Worm (Caenorhabditis elegans) whole organism, young adult: ENCODE data around the gene cdh-9.

ENCODE experiments used
- C17E4.6 ChIP-seq: fragments of 200-800 bp; sonication (Bioruptor generic); IDR thresholded peaks from 2 replicates; pipeline ENCODE4 v1.3.6; 2022; ENCODE audit warnings: missing genetic modification reagents, missing genetic modification characterization, missing compliant biosample characterization
- F22D6.2 ChIP-seq: sonication (generic microtip); optimal IDR thresholded peaks from 2 replicates; lab custom pipeline; 2016; ENCODE audit warnings: mild to moderate bottlenecking, missing genetic modification characterization, missing compliant biosample characterization
- F37B4.10 ChIP-seq: fragments of 200-800 bp; sonication (Bioruptor generic); IDR thresholded peaks from 2 replicates; pipeline ENCODE4 v1.3.6; 2022; ENCODE audit warnings: missing genetic modification characterization, missing compliant biosample characterization
- T07F8.4 ChIP-seq: sonication (generic microtip); optimal IDR thresholded peaks from 2 replicates; lab custom pipeline; 2016; ENCODE audit warnings: mild to moderate bottlenecking, missing genetic modification characterization, moderate library complexity, missing compliant biosample characterization
- Y67H2A.10 ChIP-seq: fragments of 200-800 bp; sonication (Bioruptor generic); conservative IDR thresholded peaks from 2 replicates; pipeline ENCODE4 v1.3.6; 2022; ENCODE audit warnings: missing genetic modification reagents, missing genetic modification characterization, missing compliant biosample characterization
- Y95B8A.8 ChIP-seq: fragments of 200-800 bp; sonication (Bioruptor generic); IDR thresholded peaks from 2 replicates; pipeline ENCODE4 v1.3.6; 2022; ENCODE audit warnings: missing genetic modification reagents, missing genetic modification characterization, missing compliant biosample characterization
- ama-1 ChIP-seq, 3 experiments: fragments of 150-350 bp in 1 of 3; sonication (generic microtip) in 2 of 3; optimal IDR thresholded peaks; 2 replicates each; lab custom pipeline; 2014 to 2018; ENCODE audit warnings: missing biosample characterization in 2 of 3, missing genetic modification characterization in 2 of 3, missing genetic modification reagents in 2 of 3
- aptf-3 ChIP-seq: fragments of 200-800 bp; sonication (Bioruptor generic); IDR thresholded peaks from 2 replicates; pipeline ENCODE4 v1.3.6; 2022; ENCODE audit warnings: missing genetic modification characterization, missing compliant biosample characterization
- atf-7 ChIP-seq: sonication (generic microtip); optimal IDR thresholded peaks from 2 replicates; lab custom pipeline; 2017; ENCODE audit warnings: mild to moderate bottlenecking, missing genetic modification characterization, missing compliant biosample characterization
- attf-3 ChIP-seq: fragments of 200-800 bp; sonication (Bioruptor generic); conservative IDR thresholded peaks from 2 replicates; pipeline ENCODE4 v1.3.6; 2022; ENCODE audit warnings: missing genetic modification reagents, missing genetic modification characterization, missing compliant biosample characterization
- attf-6 ChIP-seq: fragments of 200-800 bp; sonication (Bioruptor generic); IDR thresholded peaks from 2 replicates; pipeline ENCODE4 v1.3.6; 2022; ENCODE audit warnings: missing genetic modification reagents, missing genetic modification characterization, missing compliant biosample characterization
- ceh-100 ChIP-seq: fragments of 200-800 bp; sonication (Bioruptor generic); IDR thresholded peaks from 2 replicates; pipeline ENCODE4 v1.3.6; 2022; ENCODE audit warnings: missing genetic modification reagents, missing genetic modification characterization, missing compliant biosample characterization
- ceh-27 ChIP-seq: fragments of 200-800 bp; sonication (Bioruptor generic); optimal IDR thresholded peaks from 2 replicates; lab custom pipeline; 2018; ENCODE audit warnings: mild to moderate bottlenecking, missing genetic modification characterization, moderate library complexity, missing compliant biosample characterization
- die-1 ChIP-seq: sonication (generic microtip); optimal IDR thresholded peaks from 2 replicates; lab custom pipeline; 2016; ENCODE audit warnings: missing genotype, mild to moderate bottlenecking, missing genetic modification characterization, missing compliant biosample characterization
- dpff-1 ChIP-seq: sonication (generic microtip); optimal IDR thresholded peaks from 2 replicates; lab custom pipeline; 2017; ENCODE audit warnings: mild to moderate bottlenecking, missing genetic modification characterization, missing compliant biosample characterization
- egl-44 ChIP-seq: fragments of 200-800 bp; sonication (Bioruptor generic); IDR thresholded peaks from 2 replicates; pipeline ENCODE4 v1.3.6; 2022; ENCODE audit warnings: missing genetic modification reagents, missing genetic modification characterization, missing compliant biosample characterization
- ekl-4 ChIP-seq: fragments of 200-800 bp; sonication (Bioruptor generic); IDR thresholded peaks from 2 replicates; pipeline ENCODE4 v1.3.6; 2022; ENCODE audit warnings: missing genetic modification reagents, missing genetic modification characterization, missing compliant biosample characterization
- gei-17 ChIP-seq: fragments of 200-800 bp; sonication (Bioruptor generic); optimal IDR thresholded peaks from 2 replicates; lab custom pipeline; 2018; ENCODE audit warnings: mild to moderate bottlenecking, missing genetic modification characterization, missing compliant biosample characterization
- him-1 ChIP-seq: sonication (generic microtip); optimal IDR thresholded peaks from 2 replicates; lab custom pipeline; 2016; ENCODE audit warnings: missing genotype, missing genetic modification reagents, missing genetic modification characterization, missing compliant biosample characterization
- hlh-12 ChIP-seq: sonication (generic microtip); optimal IDR thresholded peaks from 2 replicates; lab custom pipeline; 2016; ENCODE audit warnings: missing genetic modification characterization, missing compliant biosample characterization
- hlh-26 ChIP-seq: fragments of 200-800 bp; sonication (Bioruptor generic); conservative IDR thresholded peaks from 2 replicates; pipeline ENCODE4 v1.3.6; 2022; ENCODE audit warnings: missing genetic modification reagents, missing genetic modification characterization, missing compliant biosample characterization
- hmg-1.2 ChIP-seq: fragments of 200-800 bp; sonication (Bioruptor generic); IDR thresholded peaks from 2 replicates; pipeline ENCODE4 v1.3.6; 2022; ENCODE audit warnings: missing genetic modification reagents, missing genetic modification characterization, missing compliant biosample characterization
- hrde-1 ChIP-seq: sonication (generic microtip); optimal IDR thresholded peaks from 2 replicates; lab custom pipeline; 2016; ENCODE audit warnings: missing genetic modification characterization, mild to moderate bottlenecking, missing compliant biosample characterization, moderate library complexity, missing genotype, missing genetic modification reagents, borderline replicate concordance
- let-607 ChIP-seq, 2 experiments: fragments of 200-800 bp in 1 of 2; sonication (Bioruptor generic) in 1 of 2; sonication (generic microtip) in 1 of 2; optimal IDR thresholded peaks; 2 replicates each; lab custom pipeline; 2016 to 2018; ENCODE audit warnings: mild to moderate bottlenecking in 2 of 2, missing compliant biosample characterization in 2 of 2, missing genetic modification characterization in 2 of 2, moderate library complexity in 2 of 2, missing genotype in 1 of 2
- lin-54 ChIP-seq: fragments of 200-800 bp; sonication (Bioruptor generic); optimal IDR thresholded peaks from 2 replicates; lab custom pipeline; 2018; ENCODE audit warnings: mild to moderate bottlenecking, missing genetic modification characterization, missing compliant biosample characterization
- lsy-27 ChIP-seq: sonication (generic microtip); optimal IDR thresholded peaks from 2 replicates; lab custom pipeline; 2017; ENCODE audit warnings: missing genetic modification characterization, mild to moderate bottlenecking, missing compliant biosample characterization, antibody characterized with exemption, missing genotype, borderline replicate concordance; ENCODE audit not compliant: insufficient read depth
- madf-3 ChIP-seq: fragments of 200-800 bp; sonication (Bioruptor generic); IDR thresholded peaks from 2 replicates; pipeline ENCODE4 v1.3.6; 2022; ENCODE audit warnings: missing genetic modification reagents, missing genetic modification characterization, missing compliant biosample characterization
- madf-8 ChIP-seq: fragments of 200-800 bp; sonication (Bioruptor generic); conservative IDR thresholded peaks from 2 replicates; pipeline ENCODE4 v1.3.6; 2022; ENCODE audit warnings: missing genetic modification reagents, missing genetic modification characterization, missing compliant biosample characterization
- nfya-1 ChIP-seq: sonication (generic microtip); optimal IDR thresholded peaks from 2 replicates; lab custom pipeline; 2017; ENCODE audit warnings: antibody characterized with exemption, missing compliant biosample characterization, missing genetic modification characterization, borderline replicate concordance; ENCODE audit not compliant: insufficient read depth
- nfya-2 ChIP-seq: fragments of 200-800 bp; sonication (Bioruptor generic); IDR thresholded peaks from 2 replicates; pipeline ENCODE4 v1.3.6; 2022; ENCODE audit warnings: missing genetic modification reagents, missing genetic modification characterization, missing compliant biosample characterization
- nhr-80 ChIP-seq: sonication (generic microtip); optimal IDR thresholded peaks from 2 replicates; lab custom pipeline; 2016; ENCODE audit warnings: missing genetic modification characterization, missing compliant biosample characterization
- pbrm-1 ChIP-seq: fragments of 200-800 bp; sonication (Bioruptor generic); IDR thresholded peaks from 2 replicates; pipeline ENCODE4 v1.3.6; 2022; ENCODE audit warnings: missing genetic modification reagents, missing genetic modification characterization, missing compliant biosample characterization
- rcor-1 ChIP-seq: fragments of 200-800 bp; sonication (Bioruptor generic); IDR thresholded peaks from 2 replicates; pipeline ENCODE4 v1.3.6; 2022; ENCODE audit warnings: missing genetic modification reagents, missing genetic modification characterization, missing compliant biosample characterization
- repo-1 ChIP-seq: sonication (generic microtip); optimal IDR thresholded peaks from 2 replicates; lab custom pipeline; 2017; ENCODE audit warnings: mild to moderate bottlenecking, missing genetic modification characterization, missing compliant biosample characterization
- sea-2 ChIP-seq: fragments of 200-800 bp; sonication (Bioruptor generic); IDR thresholded peaks from 2 replicates; pipeline ENCODE4 v1.3.6; 2022; ENCODE audit warnings: missing genetic modification characterization, missing compliant biosample characterization
- snpc-1.1 ChIP-seq: sonication (generic microtip); optimal IDR thresholded peaks from 2 replicates; lab custom pipeline; 2017; ENCODE audit warnings: missing genetic modification characterization, mild to moderate bottlenecking, missing compliant biosample characterization, antibody characterized with exemption, moderate library complexity, missing genotype, missing genetic modification reagents; ENCODE audit not compliant: insufficient read depth
- snpc-1.3 ChIP-seq: sonication (generic microtip); optimal IDR thresholded peaks from 2 replicates; lab custom pipeline; 2017; ENCODE audit warnings: missing genetic modification characterization, mild to moderate bottlenecking, missing compliant biosample characterization, antibody characterized with exemption, moderate library complexity, missing genotype, missing genetic modification reagents; ENCODE audit not compliant: insufficient read depth
- snpc-3.4 ChIP-seq: sonication (generic microtip); optimal IDR thresholded peaks from 2 replicates; lab custom pipeline; 2017; ENCODE audit warnings: missing genetic modification characterization, mild to moderate bottlenecking, missing compliant biosample characterization, antibody characterized with exemption, moderate library complexity, missing genotype, missing genetic modification reagents
- snpc-4 ChIP-seq, 5 experiments: fragments of 150-350 bp in 1 of 5; sonication (generic microtip) in 4 of 5; optimal IDR thresholded peaks; 2 replicates each; lab custom pipeline; 2014 to 2018; ENCODE audit warnings: missing genetic modification characterization in 5 of 5, missing biosample characterization in 3 of 5, antibody characterized with exemption in 2 of 5, mild to moderate bottlenecking in 2 of 5, missing compliant biosample characterization in 2 of 5, missing genotype in 2 of 5, moderate library complexity in 2 of 5, missing genetic modification reagents in 1 of 5
- somi-1 ChIP-seq: fragments of 200-800 bp; sonication (Bioruptor generic); optimal IDR thresholded peaks from 2 replicates; lab custom pipeline; 2018; ENCODE audit warnings: mild to moderate bottlenecking, missing genetic modification characterization, missing compliant biosample characterization
- tbp1 ChIP-seq: fragments of 200-800 bp; sonication (Bioruptor generic); optimal IDR thresholded peaks from 2 replicates; lab custom pipeline; 2018; ENCODE audit warnings: mild to moderate bottlenecking, missing genetic modification characterization, missing compliant biosample characterization
- tlf-1 ChIP-seq: fragments of 200-800 bp; sonication (Bioruptor generic); optimal IDR thresholded peaks from 2 replicates; lab custom pipeline; 2018; ENCODE audit warnings: mild to moderate bottlenecking, missing genetic modification characterization, missing compliant biosample characterization
- xnd-1 ChIP-seq: sonication (generic microtip); optimal IDR thresholded peaks from 2 replicates; lab custom pipeline; 2016; ENCODE audit warnings: missing genotype, missing genetic modification reagents, missing genetic modification characterization, missing compliant biosample characterization
- zfh-2 ChIP-seq: fragments of 200-800 bp; sonication (Bioruptor generic); conservative IDR thresholded peaks from 2 replicates; pipeline ENCODE4 v1.3.6; 2022; ENCODE audit warnings: missing genetic modification reagents, missing genetic modification characterization, missing compliant biosample characterization
- ztf-26 ChIP-seq: sonication (generic microtip); optimal IDR thresholded peaks from 2 replicates; lab custom pipeline; 2017; ENCODE audit warnings: missing genetic modification characterization, missing compliant biosample characterization
- ztf-6 ChIP-seq: fragments of 200-800 bp; sonication (Bioruptor generic); IDR thresholded peaks from 2 replicates; pipeline ENCODE4 v1.3.6; 2022; ENCODE audit warnings: missing genetic modification reagents, missing genetic modification characterization, missing compliant biosample characterization

cdh-9 gene

DNA sequence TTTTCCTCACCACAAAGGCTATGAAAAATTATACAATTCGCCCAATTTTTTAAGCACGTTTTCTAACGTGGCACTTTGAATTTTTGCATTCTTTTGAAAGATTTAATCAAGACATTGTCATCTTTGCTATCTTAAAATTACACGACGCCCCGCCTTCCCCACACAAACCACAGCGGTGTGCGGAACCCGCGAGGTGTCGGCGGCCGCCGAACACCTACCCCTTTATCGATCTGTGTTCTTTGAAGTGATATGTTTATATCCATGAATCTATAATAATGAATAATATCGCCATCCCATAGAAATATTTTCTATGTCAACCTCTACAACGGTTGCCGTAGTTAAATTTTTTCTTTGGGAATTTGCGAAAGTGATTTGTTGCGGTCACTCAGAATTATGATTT lies 28.7 kb upstream of the cdh-9 start:
- no peak for TF ChIP-seq hrde-1 (tag; lab: Kevin White, UChicago)
- TF ChIP-seq dpff-1 (tag; lab: Kevin White, UChicago): no peak
- no peak for TF ChIP-seq nfya-1 (tag; lab: Kevin White, UChicago)
- TF ChIP-seq xnd-1 (tag; lab: Kevin White, UChicago): no peak
- TF ChIP-seq Y95B8A.8 (GFP tag; lab: Robert Waterston, UW): no peak
- TF ChIP-seq madf-3 (GFP tag; lab: Robert Waterston, UW): no peak
- TF ChIP-seq him-1 (tag; lab: Kevin White, UChicago): peak; percentile 47
- no peak for TF ChIP-seq die-1
- no peak for TF ChIP-seq F37B4.10 (GFP tag; lab: Robert Waterston, UW)
- no peak for TF ChIP-seq zfh-2
- TF ChIP-seq hlh-12 (tag; lab: Kevin White, UChicago): no peak
- TF ChIP-seq pbrm-1 (GFP tag; lab: Robert Waterston, UW): peak; percentile 25; the same call in 1 of the 2 replicates
- no peak for TF ChIP-seq repo-1
- TF ChIP-seq ama-1 (optimal IDR thresholded peaks at IDR 0.05; lab: Kevin White, UChicago): no peak
- TF ChIP-seq ama-1 (GFP tag; optimal IDR thresholded peaks at IDR 0.05; lab: Kevin White, UChicago): no peak
- TF ChIP-seq ztf-6: no peak
- peak; percentile 91 for TF ChIP-seq snpc-1.1 (tag; lab: Kevin White, UChicago)
- TF ChIP-seq sea-2 (GFP tag; lab: Robert Waterston, UW): no peak
- no peak for TF ChIP-seq ceh-27 (GFP tag; lab: Kevin White, UChicago)
- TF ChIP-seq lin-54: no peak
- TF ChIP-seq egl-44 (GFP tag; lab: Robert Waterston, UW): no peak
- TF ChIP-seq snpc-1.3 (tag; lab: Kevin White, UChicago): peak; percentile 14
- TF ChIP-seq ceh-100 (GFP tag; lab: Robert Waterston, UW): no peak
- TF ChIP-seq tlf-1: no peak
- 0 out of 2 replicates have a peak, but pooled peaks have one; percentile 9 for TF ChIP-seq rcor-1 (GFP tag; lab: Robert Waterston, UW)
- TF ChIP-seq T07F8.4 (tag; lab: Kevin White, UChicago): no peak
- TF ChIP-seq hmg-1.2 (GFP tag; lab: Robert Waterston, UW): peak; percentile 68; the same call in 1 of the 2 replicates
- TF ChIP-seq let-607 (tag; optimal IDR thresholded peaks at IDR 0.05; lab: Kevin White, UChicago): no peak
- peak; percentile 92 for TF ChIP-seq snpc-4 (GFP tag; optimal IDR thresholded peaks at IDR 0.05; lab: Kevin White, UChicago)
- peak; percentile 88 to 97 (median 92) for TF ChIP-seq snpc-4 (tag; optimal IDR thresholded peaks at IDR 0.05; lab: Kevin White, UChicago)
- TF ChIP-seq gei-17 (GFP tag; lab: Kevin White, UChicago): no peak
- peak; percentile 63; the same call in 1 of the 2 replicates for TF ChIP-seq attf-6 (GFP tag; lab: Robert Waterston, UW)
- TF ChIP-seq C17E4.6 (GFP tag; lab: Robert Waterston, UW): no peak
- TF ChIP-seq somi-1: no peak
- no peak for TF ChIP-seq Y67H2A.10
- TF ChIP-seq nhr-80: no peak
- TF ChIP-seq ztf-26 (tag; lab: Kevin White, UChicago): no peak
- TF ChIP-seq aptf-3: no peak
- no peak for TF ChIP-seq hlh-26 (GFP tag; lab: Robert Waterston, UW)
- no peak for TF ChIP-seq lsy-27
- TF ChIP-seq attf-3 (GFP tag; lab: Robert Waterston, UW): no peak
- no peak for TF ChIP-seq F22D6.2
- TF ChIP-seq nfya-2 (GFP tag; lab: Robert Waterston, UW): no peak
- TF ChIP-seq tbp1 (GFP tag; lab: Kevin White, UChicago): peak; percentile 58
- TF ChIP-seq snpc-3.4 (tag; lab: Kevin White, UChicago): peak; percentile 89
- TF ChIP-seq ekl-4: 0 out of 2 replicates have a peak, but pooled peaks have one; percentile 10
- TF ChIP-seq atf-7: no peak
- no peak for TF ChIP-seq madf-8 (GFP tag; lab: Robert Waterston, UW)
- TF ChIP-seq, all 124 proteins: peak for 11
